Worm (Caenorhabditis elegans) whole organism, L4 larva: ENCODE data around the gene sru-7.

Experiments
- dmd-6 ChIP-seq: fragments of 200-800 bp; sonication (Bioruptor generic); IDR thresholded peaks from 2 replicates; pipeline ENCODE4 v1.3.6; 2022; ENCODE audit warnings: missing genetic modification reagents, missing genetic modification characterization, missing compliant biosample characterization
- unc-130 ChIP-seq: sonication (generic microtip); optimal IDR thresholded peaks from 2 replicates; lab custom pipeline; 2016; ENCODE audit warnings: missing genetic modification reagents, missing genetic modification characterization, missing compliant biosample characterization

- TF ChIP-seq unc-130 (GFP tag; lab: Kevin White, UChicago) (no peak), dmd-6 (GFP tag; lab: Robert Waterston, UW) (peak; percentile 91)
Measured at ce11 chrIV:8534997-8535414, 42.7 kb downstream of the sru-7 start.
